Worm (Caenorhabditis elegans): ENCODE data around the gene Y116A8A.4.

DNA sequence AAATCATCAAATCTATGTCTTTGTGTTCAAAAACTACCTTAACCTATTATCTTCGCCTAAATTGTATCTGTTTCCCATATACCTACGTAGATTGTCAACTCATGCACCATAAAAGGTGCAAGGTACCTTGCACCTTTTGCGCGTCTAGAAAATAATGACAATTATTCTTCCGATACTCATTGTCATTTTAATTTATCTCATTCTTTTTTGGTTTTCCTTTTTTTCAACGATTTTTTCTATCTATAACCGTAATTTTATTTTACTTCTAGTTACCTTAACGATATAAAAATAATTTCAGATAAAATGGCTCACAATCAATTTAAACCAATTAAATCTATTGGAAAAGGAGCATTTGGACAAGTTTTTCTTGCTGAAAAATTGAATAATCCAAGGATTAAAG, 35.6 kb upstream of the Y116A8A.4 start, which contains the start of gene Y43D4A.6:
- TF ChIP-seq ceh-31 (tag; optimal IDR thresholded peaks at IDR 0.05) (no peak), hlh-8 (tag; optimal IDR thresholded peaks at IDR 0.05) (no peak), tbx-2 (tag; optimal IDR thresholded peaks at IDR 0.05) (no peak), pha-4 (tag; optimal IDR thresholded peaks at IDR 0.05) (no peak), che-1 (tag; optimal IDR thresholded peaks at IDR 0.05) (no peak), ceh-6 (GFP tag; optimal IDR thresholded peaks at IDR 0.05) (no peak), ets-4 (tag; optimal IDR thresholded peaks at IDR 0.05) (no peak), unc-42 (tag; optimal IDR thresholded peaks at IDR 0.05) (no peak), elt-2 (tag; optimal IDR thresholded peaks at IDR 0.05) (no peak), nhr-11 (tag; optimal IDR thresholded peaks at IDR 0.05) (no peak), unc-55 (GFP tag; optimal IDR thresholded peaks at IDR 0.05) (no peak), unc-86 (tag; optimal IDR thresholded peaks at IDR 0.05) (no peak), lim-6 (tag; optimal IDR thresholded peaks at IDR 0.05) (no peak), ceh-18 (tag; optimal IDR thresholded peaks at IDR 0.05) (no peak)

Measured in whole organism, late embryonic.